Worm (Caenorhabditis elegans): ENCODE data around the gene acs-2.

- no peak for TF ChIP-seq efl-1 (GFP tag; optimal IDR thresholded peaks at IDR 0.05)
- TF ChIP-seq K12H6.12 (tag; optimal IDR thresholded peaks at IDR 0.05), result no peak
- TF ChIP-seq D2030.7 (GFP tag; IDR thresholded peaks at IDR 0.05), result no peak
Measured at ce11 chrV:15567344-15567804, at the start of gene acs-2.
